Fruit fly (Drosophila melanogaster) whole organism, embryonic: Measurements from ENCODE around the gene CG14839.
A peak's percentile ranks its signal among the peaks of the same experiment; 100 is the strongest.

Experiments
- Bdp1 ChIP-seq: fragments of 200-800 bp; sonication (Bioruptor generic); optimal IDR thresholded peaks from 3 replicates; lab custom pipeline; 2016; ENCODE audit warnings: missing biosample characterization, missing genetic modification characterization
- CG10366 ChIP-seq: fragments of 200-800 bp; sonication (Bioruptor generic); IDR thresholded peaks from 2 replicates; pipeline ENCODE4 v1.3.6; 2022; ENCODE audit warnings: missing biosample characterization, missing genetic modification characterization
- CG11093 ChIP-seq: fragments of 200-800 bp; sonication (Bioruptor generic); IDR thresholded peaks from 3 replicates; pipeline ENCODE4 v1.3.6; 2022; ENCODE audit warnings: missing biosample characterization, missing genetic modification characterization
- CG11723 ChIP-seq: fragments of 200-800 bp; sonication (Bioruptor generic); optimal IDR thresholded peaks from 2 replicates; lab custom pipeline; 2017; ENCODE audit warnings: missing biosample characterization, mild to moderate bottlenecking, missing genetic modification characterization
- CG12769 ChIP-seq: fragments of 200-800 bp; sonication (Bioruptor generic); optimal IDR thresholded peaks from 2 replicates; lab custom pipeline; 2019; ENCODE audit warnings: missing biosample characterization, mild to moderate bottlenecking, missing genetic modification characterization, moderate library complexity
- CG13287 ChIP-seq: fragments of 200-800 bp; sonication (Bioruptor generic); IDR thresholded peaks from 2 replicates; pipeline ENCODE4 v1.3.6; 2022; ENCODE audit warnings: missing biosample characterization, missing genetic modification characterization; ENCODE audit not compliant: partially characterized antibody
- CG13894 ChIP-seq: fragments of 200-800 bp; sonication (Bioruptor generic); optimal IDR thresholded peaks from 3 replicates; lab custom pipeline; 2018; ENCODE audit warnings: missing biosample characterization, mild to moderate bottlenecking, missing genetic modification characterization, moderate library complexity
- CG14965 ChIP-seq: fragments of 200-800 bp; sonication (Bioruptor generic); optimal IDR thresholded peaks from 2 replicates; lab custom pipeline; 2016; ENCODE audit warnings: missing biosample characterization, missing genetic modification characterization, borderline replicate concordance
- CG15479 ChIP-seq: fragments of 200-800 bp; sonication (Bioruptor generic); optimal IDR thresholded peaks from 3 replicates; lab custom pipeline; 2019; ENCODE audit warnings: missing biosample characterization, mild to moderate bottlenecking, missing genetic modification characterization, moderate library complexity
- CG16815 ChIP-seq: fragments of 200-800 bp; sonication (Bioruptor generic); optimal IDR thresholded peaks from 3 replicates; lab custom pipeline; 2017; ENCODE audit warnings: missing biosample characterization, mild to moderate bottlenecking, missing genetic modification characterization
- CG17802 ChIP-seq: fragments of 200-800 bp; sonication (Bioruptor generic); optimal IDR thresholded peaks from 2 replicates; lab custom pipeline; 2018; ENCODE audit warnings: missing biosample characterization, mild to moderate bottlenecking, missing genetic modification characterization, moderate library complexity
- CG18476 ChIP-seq: fragments of 200-800 bp; sonication (Bioruptor generic); optimal IDR thresholded peaks from 2 replicates; lab custom pipeline; 2016; ENCODE audit warnings: missing biosample characterization, mild to moderate bottlenecking, missing genetic modification characterization
- CG18764 ChIP-seq: fragments of 200-800 bp; sonication (Bioruptor generic); optimal IDR thresholded peaks from 3 replicates; lab custom pipeline; 2016; ENCODE audit warnings: missing biosample characterization, missing genetic modification characterization
- CG2889 ChIP-seq: fragments of 200-800 bp; sonication (Bioruptor generic); IDR thresholded peaks from 3 replicates; pipeline ENCODE4 v1.3.6; 2022; ENCODE audit warnings: missing biosample characterization, missing genetic modification characterization
- CG30403 ChIP-seq: fragments of 200-800 bp; sonication (Bioruptor generic); optimal IDR thresholded peaks from 3 replicates; lab custom pipeline; 2016; ENCODE audit warnings: missing biosample characterization, missing genetic modification characterization
- CG3838 ChIP-seq: fragments of 200-800 bp; sonication (Bioruptor generic); optimal IDR thresholded peaks from 3 replicates; lab custom pipeline; 2016; ENCODE audit warnings: missing biosample characterization, missing genetic modification characterization
- CG4424 ChIP-seq: fragments of 200-800 bp; sonication (Bioruptor generic); optimal IDR thresholded peaks from 3 replicates; lab custom pipeline; 2016; ENCODE audit warnings: missing biosample characterization, missing genetic modification characterization
- CG6272 ChIP-seq: fragments of 200-800 bp; sonication (Bioruptor generic); IDR thresholded peaks from 2 replicates; pipeline ENCODE4 v1.3.6; 2022; ENCODE audit warnings: missing biosample characterization, missing genetic modification characterization
- CG6654 ChIP-seq: fragments of 200-800 bp; sonication (Bioruptor generic); optimal IDR thresholded peaks from 2 replicates; lab custom pipeline; 2017; ENCODE audit warnings: missing biosample characterization, mild to moderate bottlenecking, missing genetic modification characterization
- CG6683 ChIP-seq: fragments of 200-800 bp; sonication (Bioruptor generic); optimal IDR thresholded peaks from 2 replicates; lab custom pipeline; 2017; ENCODE audit warnings: missing biosample characterization, mild to moderate bottlenecking, missing genetic modification characterization, missing genetic modification reagents
- CG6813 ChIP-seq: fragments of 200-800 bp; sonication (Bioruptor generic); optimal IDR thresholded peaks from 2 replicates; lab custom pipeline; 2017; ENCODE audit warnings: missing biosample characterization, missing genetic modification characterization, mild to moderate bottlenecking, moderate library complexity, missing genetic modification reagents
- CG7839 ChIP-seq: fragments of 200-800 bp; sonication (Bioruptor generic); optimal IDR thresholded peaks from 3 replicates; lab custom pipeline; 2018; ENCODE audit warnings: missing biosample characterization, mild to moderate bottlenecking, missing genetic modification characterization, moderate library complexity
- CG9215 ChIP-seq: fragments of 200-800 bp; sonication (Bioruptor generic); IDR thresholded peaks from 2 replicates; pipeline ENCODE4 v1.3.6; 2022; ENCODE audit warnings: missing biosample characterization, missing genetic modification characterization
- CG9609 ChIP-seq: fragments of 200-800 bp; sonication (Bioruptor generic); optimal IDR thresholded peaks from 3 replicates; lab custom pipeline; 2016; ENCODE audit warnings: missing biosample characterization, missing genetic modification characterization
- Hr39 ChIP-seq: fragments of >200 bp; optimal IDR thresholded peaks from 2 replicates; lab custom pipeline; 2017
- Lhr ChIP-seq: fragments of 200-800 bp; sonication (Bioruptor generic); optimal IDR thresholded peaks from 3 replicates; lab custom pipeline; 2017; ENCODE audit warnings: mild to moderate bottlenecking, missing biosample characterization, missing genetic modification reagents, missing genetic modification characterization
- NC2α ChIP-seq: fragments of 200-800 bp; sonication (Bioruptor generic); optimal IDR thresholded peaks from 2 replicates; lab custom pipeline; 2016; ENCODE audit warnings: missing biosample characterization, missing genetic modification characterization
- Six4 ChIP-seq: fragments of 200-800 bp; sonication (Bioruptor generic); optimal IDR thresholded peaks from 2 replicates; lab custom pipeline; 2016; ENCODE audit warnings: missing biosample characterization, missing genetic modification characterization
- Spps ChIP-seq: fragments of 200-800 bp; sonication (Bioruptor generic); optimal IDR thresholded peaks from 2 replicates; lab custom pipeline; 2018; ENCODE audit warnings: missing biosample characterization, mild to moderate bottlenecking, missing genetic modification characterization
- ac ChIP-seq: fragments of 200-800 bp; sonication (Bioruptor generic); optimal IDR thresholded peaks from 3 replicates; lab custom pipeline; 2017; ENCODE audit warnings: missing biosample characterization, mild to moderate bottlenecking, missing genetic modification characterization
- bbx ChIP-seq: fragments of 200-800 bp; sonication (Bioruptor generic); IDR thresholded peaks from 2 replicates; pipeline ENCODE4 v1.3.6; 2022; ENCODE audit warnings: missing biosample characterization, missing genetic modification characterization; ENCODE audit not compliant: partially characterized antibody
- bigmax ChIP-seq: fragments of 200-800 bp; sonication (Bioruptor generic); optimal IDR thresholded peaks from 2 replicates; lab custom pipeline; 2018; ENCODE audit warnings: missing biosample characterization, mild to moderate bottlenecking, missing genetic modification characterization
- bsh ChIP-seq, 2 experiments: fragments of 200-800 bp; sonication (Bioruptor generic); optimal IDR thresholded peaks; 2 replicates each; lab custom pipeline; 2017 to 2018; ENCODE audit warnings: mild to moderate bottlenecking in 2 of 2, missing biosample characterization in 2 of 2, missing genetic modification characterization in 2 of 2, moderate library complexity in 1 of 2
- chn ChIP-seq: fragments of 200-800 bp; sonication (Bioruptor generic); optimal IDR thresholded peaks from 2 replicates; lab custom pipeline; 2016; ENCODE audit warnings: missing biosample characterization, missing genetic modification characterization
- cwo ChIP-seq: fragments of 200-800 bp; sonication (Bioruptor generic); optimal IDR thresholded peaks from 3 replicates; lab custom pipeline; 2017; ENCODE audit warnings: missing biosample characterization, missing genetic modification characterization, mild to moderate bottlenecking, moderate library complexity, missing genetic modification reagents
- esg ChIP-seq: fragments of 200-800 bp; sonication (Bioruptor generic); conservative IDR thresholded peaks from 2 replicates; pipeline ENCODE4 v1.3.6; 2022; ENCODE audit warnings: missing biosample characterization, missing genetic modification characterization
- eve ChIP-seq, 2 experiments: fragments of >200 bp; optimal IDR thresholded peaks; 2 replicates each; lab custom pipeline; 2017; ENCODE audit warnings: missing biosample characterization in 2 of 2, missing genetic modification characterization in 2 of 2
- gro ChIP-seq: fragments of 200-800 bp; sonication (Bioruptor generic); optimal IDR thresholded peaks from 2 replicates; lab custom pipeline; 2016; ENCODE audit warnings: missing biosample characterization, missing genetic modification characterization
- gsb-n ChIP-seq: fragments of 200-800 bp; sonication (Bioruptor generic); optimal IDR thresholded peaks from 3 replicates; lab custom pipeline; 2018; ENCODE audit warnings: missing biosample characterization, mild to moderate bottlenecking, missing genetic modification characterization
- ham ChIP-seq: fragments of 200-800 bp; sonication (Bioruptor generic); IDR thresholded peaks from 2 replicates; pipeline ENCODE4 v1.3.6; 2022; ENCODE audit warnings: missing biosample characterization, missing genetic modification characterization
- lab ChIP-seq: fragments of 200-800 bp; sonication (Bioruptor generic); optimal IDR thresholded peaks from 3 replicates; lab custom pipeline; 2017; ENCODE audit warnings: missing biosample characterization, missing genetic modification characterization, mild to moderate bottlenecking, moderate library complexity, missing genetic modification reagents
- lilli ChIP-seq: fragments of 200-800 bp; sonication (Bioruptor generic); optimal IDR thresholded peaks from 3 replicates; lab custom pipeline; 2016; ENCODE audit warnings: missing biosample characterization, missing genetic modification characterization
- odd ChIP-seq: fragments of 200-800 bp; sonication (Bioruptor generic); optimal IDR thresholded peaks from 2 replicates; lab custom pipeline; 2017; ENCODE audit warnings: missing biosample characterization, mild to moderate bottlenecking, missing genetic modification characterization
- prd ChIP-seq, 3 experiments: fragments of >200 bp in 2 of 3; fragments of 200-800 bp in 1 of 3; sonication (Bioruptor generic) in 1 of 3; optimal IDR thresholded peaks in 2 of 3; IDR thresholded peaks in 1 of 3; 2 replicates in 2 of 3; 3 replicates in 1 of 3; pipeline versions ENCODE4 v1.3.6 to Lab custom; 2017 to 2022; ENCODE audit warnings: missing biosample characterization in 1 of 3, missing genetic modification characterization in 1 of 3
- pzg ChIP-seq: fragments of 200-800 bp; sonication (Bioruptor generic); optimal IDR thresholded peaks from 3 replicates; lab custom pipeline; 2018; ENCODE audit warnings: missing biosample characterization, mild to moderate bottlenecking, missing genetic modification characterization, moderate library complexity
- ranshi ChIP-seq: fragments of 200-800 bp; sonication (Bioruptor generic); IDR thresholded peaks from 2 replicates; pipeline ENCODE4 v1.3.6; 2022; ENCODE audit warnings: missing biosample characterization, missing genetic modification characterization
- trem ChIP-seq: fragments of 200-800 bp; optimal IDR thresholded peaks from 3 replicates; lab custom pipeline; 2019; ENCODE audit warnings: missing biosample characterization, mild to moderate bottlenecking, missing genetic modification characterization, moderate library complexity
- twi ChIP-seq: fragments of 200-800 bp; optimal IDR thresholded peaks from 2 replicates; lab custom pipeline; 2019; ENCODE audit warnings: missing biosample characterization, mild to moderate bottlenecking, missing genetic modification characterization, moderate library complexity

CG14839 gene

dm6 chr3R:14288669-14289383 is 26.6 kb downstream of the CG14839 start, which contains the start of gene red (continued):
- peak; percentile 53 for TF ChIP-seq trem (tag; lab: Kevin White, UChicago)
- TF ChIP-seq gsb-n (tag; lab: Kevin White, UChicago): no peak
- TF ChIP-seq CG17802 (tag; lab: Kevin White, UChicago): no peak
- 0 out of 3 replicates have a peak, but pooled peaks have one; percentile 32 for TF ChIP-seq CG2889
- peak in 1 of 2 experiments; percentile 89 for TF ChIP-seq eve (GFP tag; optimal IDR thresholded peaks at IDR 0.05; lab: Kevin White, UChicago)
- TF ChIP-seq lab (GFP tag; lab: Kevin White, UChicago): peak; percentile 91
- TF ChIP-seq bsh (GFP tag; optimal IDR thresholded peaks at IDR 0.05; lab: Kevin White, UChicago): peak in 1 of 2 experiments; percentile 67
- no peak for TF ChIP-seq CG3838 (GFP tag; lab: Kevin White, UChicago)
- peak; percentile 57 for TF ChIP-seq CG13894 (tag; lab: Kevin White, UChicago)
- TF ChIP-seq cwo (GFP tag; lab: Kevin White, UChicago): peak; percentile 87
- peak; percentile 58 for TF ChIP-seq gro (GFP tag; lab: Kevin White, UChicago)
- no peak for TF ChIP-seq bigmax (GFP tag; lab: Kevin White, UChicago)
- TF ChIP-seq Lhr: no peak
- peak; percentile 65 for TF ChIP-seq Six4 (GFP tag; lab: Kevin White, UChicago)
- peak; percentile 13; the same call in 1 of the 2 replicates for TF ChIP-seq CG13287 (GFP tag; lab: Robert Waterston, UW)
- peak; percentile 5 for TF ChIP-seq pzg (GFP tag; lab: Kevin White, UChicago)
- no peak for TF ChIP-seq CG15479 (GFP tag; lab: Kevin White, UChicago)
- TF ChIP-seq Bdp1 (GFP tag; lab: Kevin White, UChicago): peak; percentile 47
- no peak for TF ChIP-seq bbx
- TF ChIP-seq CG11093: peak; percentile 45; the same call in 1 of the 3 replicates
- peak; percentile 33 for TF ChIP-seq CG18476 (GFP tag; lab: Kevin White, UChicago)
- TF ChIP-seq CG30403: peak; percentile 69
- peak; percentile 50 for TF ChIP-seq CG9609
- no peak for TF ChIP-seq NC2α
- TF ChIP-seq CG6813 (GFP tag; lab: Kevin White, UChicago): peak; percentile 80
- peak; percentile 30 for TF ChIP-seq chn
- no peak for TF ChIP-seq twi (tag; lab: Kevin White, UChicago)
- peak; percentile 66 for TF ChIP-seq esg (GFP tag; lab: Robert Waterston, UW)
- TF ChIP-seq CG12769 (tag; lab: Kevin White, UChicago): peak; percentile 88
- peak; percentile 51; the same call in 1 of the 2 replicates for TF ChIP-seq ham (GFP tag; lab: Robert Waterston, UW)
- peak; percentile 56 for TF ChIP-seq CG4424 (GFP tag; lab: Kevin White, UChicago)
- peak; percentile 81 for TF ChIP-seq lilli
- TF ChIP-seq CG18764: peak; percentile 16
- peak; percentile 61 for TF ChIP-seq CG11723 (GFP tag; lab: Kevin White, UChicago)
- TF ChIP-seq Spps (tag; lab: Kevin White, UChicago): no peak
- TF ChIP-seq CG14965 (GFP tag; lab: Kevin White, UChicago): no peak
- TF ChIP-seq ranshi: peak; percentile 70; the same call in 1 of the 2 replicates
- TF ChIP-seq CG16815: peak; percentile 17
- TF ChIP-seq CG10366: peak; percentile 66
- peak; percentile 45 for TF ChIP-seq CG6683 (GFP tag; lab: Kevin White, UChicago)
- TF ChIP-seq prd (optimal IDR thresholded peaks at IDR 0.05; lab: Kevin White, UChicago): no peak
- peak; percentile 72 for TF ChIP-seq prd (GFP tag; IDR thresholded peaks at IDR 0.05; lab: Robert Waterston, UW)
- peak; percentile 46 for TF ChIP-seq CG6272
- peak; percentile 79 for TF ChIP-seq odd (GFP tag; lab: Kevin White, UChicago)
- no peak for TF ChIP-seq Hr39 (lab: Kevin White, UChicago)
- TF ChIP-seq CG6654 (GFP tag; lab: Kevin White, UChicago): no peak
- peak; percentile 84 for TF ChIP-seq CG7839
- TF ChIP-seq ac (GFP tag; lab: Kevin White, UChicago): no peak
- peak; percentile 75 for TF ChIP-seq CG9215
